Fruit fly (Drosophila melanogaster) whole organism, embryonic: ENCODE data around the gene Mrtf.

Experiments
- B-H1 ChIP-seq: fragments of 200-800 bp; sonication (Bioruptor generic); IDR thresholded peaks from 3 replicates; pipeline ENCODE4 v1.3.6; 2022; ENCODE audit warnings: missing biosample characterization, missing genetic modification characterization
- Bdp1 ChIP-seq: fragments of 200-800 bp; sonication (Bioruptor generic); optimal IDR thresholded peaks from 3 replicates; lab custom pipeline; 2016; ENCODE audit warnings: missing biosample characterization, missing genetic modification characterization
- CG10543 ChIP-seq: fragments of 200-800 bp; sonication (Bioruptor generic); optimal IDR thresholded peaks from 3 replicates; lab custom pipeline; 2017; ENCODE audit warnings: missing biosample characterization, mild to moderate bottlenecking, missing genetic modification characterization, moderate library complexity
- CG12391 ChIP-seq: fragments of 200-800 bp; sonication (Bioruptor generic); optimal IDR thresholded peaks from 3 replicates; lab custom pipeline; 2018; ENCODE audit warnings: missing biosample characterization, mild to moderate bottlenecking, missing genetic modification characterization, moderate library complexity
- CG14441 ChIP-seq: fragments of 200-800 bp; sonication (Bioruptor generic); IDR thresholded peaks from 2 replicates; pipeline ENCODE4 v1.3.6; 2022; ENCODE audit warnings: missing biosample characterization, missing genetic modification characterization
- CG14710 ChIP-seq: fragments of 200-800 bp; sonication (Bioruptor generic); optimal IDR thresholded peaks from 3 replicates; lab custom pipeline; 2019; ENCODE audit warnings: missing biosample characterization, mild to moderate bottlenecking, missing genetic modification characterization, moderate library complexity
- CG15011 ChIP-seq: fragments of 200-800 bp; sonication (Bioruptor generic); optimal IDR thresholded peaks from 3 replicates; lab custom pipeline; 2018; ENCODE audit warnings: missing biosample characterization, mild to moderate bottlenecking, missing genetic modification characterization
- CG1603 ChIP-seq: fragments of 200-800 bp; sonication (Bioruptor generic); optimal IDR thresholded peaks from 2 replicates; lab custom pipeline; 2019; ENCODE audit warnings: missing biosample characterization, mild to moderate bottlenecking, missing genetic modification characterization, moderate library complexity
- CG17359 ChIP-seq: fragments of 200-800 bp; sonication (Bioruptor generic); optimal IDR thresholded peaks from 3 replicates; lab custom pipeline; 2018; ENCODE audit warnings: missing biosample characterization, mild to moderate bottlenecking, missing genetic modification characterization, moderate library complexity
- CG18011 ChIP-seq: fragments of 200-800 bp; sonication (Bioruptor generic); optimal IDR thresholded peaks from 2 replicates; lab custom pipeline; 2017; ENCODE audit warnings: missing biosample characterization, missing genetic modification characterization, mild to moderate bottlenecking, moderate library complexity, missing genotype
- CG2202 ChIP-seq: fragments of 200-800 bp; sonication (Bioruptor generic); optimal IDR thresholded peaks from 2 replicates; lab custom pipeline; 2018; ENCODE audit warnings: missing biosample characterization, mild to moderate bottlenecking, missing genetic modification characterization
- CG2678 ChIP-seq: fragments of 200-800 bp; sonication (Bioruptor generic); optimal IDR thresholded peaks from 3 replicates; lab custom pipeline; 2019; ENCODE audit warnings: missing biosample characterization, mild to moderate bottlenecking, missing genetic modification characterization, moderate library complexity
- CG2875 ChIP-seq: fragments of 200-800 bp; sonication (Bioruptor generic); optimal IDR thresholded peaks from 2 replicates; lab custom pipeline; 2017; ENCODE audit warnings: missing biosample characterization, mild to moderate bottlenecking, missing genetic modification characterization, missing genetic modification reagents
- CG30020 ChIP-seq: fragments of 200-800 bp; optimal IDR thresholded peaks from 2 replicates; lab custom pipeline; 2019; ENCODE audit warnings: missing biosample characterization, mild to moderate bottlenecking, missing genetic modification characterization, moderate library complexity
- CG3407 ChIP-seq: fragments of 200-800 bp; sonication (Bioruptor generic); optimal IDR thresholded peaks from 2 replicates; lab custom pipeline; 2018; ENCODE audit warnings: missing biosample characterization, mild to moderate bottlenecking, missing genetic modification characterization
- CG3838 ChIP-seq: fragments of 200-800 bp; sonication (Bioruptor generic); optimal IDR thresholded peaks from 3 replicates; lab custom pipeline; 2016; ENCODE audit warnings: missing biosample characterization, missing genetic modification characterization
- CG7271 ChIP-seq: fragments of 200-800 bp; sonication (Bioruptor generic); optimal IDR thresholded peaks from 2 replicates; lab custom pipeline; 2018; ENCODE audit warnings: missing biosample characterization, mild to moderate bottlenecking, missing genetic modification characterization, moderate library complexity
- CG8765 ChIP-seq: fragments of 200-800 bp; sonication (Bioruptor generic); IDR thresholded peaks from 2 replicates; pipeline ENCODE4 v1.3.6; 2022; ENCODE audit warnings: missing biosample characterization, missing genetic modification characterization
- Camta ChIP-seq: fragments of 200-800 bp; sonication (Bioruptor generic); optimal IDR thresholded peaks from 2 replicates; lab custom pipeline; 2016; ENCODE audit warnings: missing biosample characterization, missing genetic modification characterization
- CrebB ChIP-seq: fragments of 200-800 bp; sonication (Bioruptor generic); optimal IDR thresholded peaks from 3 replicates; lab custom pipeline; 2018; ENCODE audit warnings: missing biosample characterization, mild to moderate bottlenecking, missing genetic modification characterization
- Ets97D ChIP-seq: fragments of 200-800 bp; sonication (Bioruptor generic); optimal IDR thresholded peaks from 3 replicates; lab custom pipeline; 2016; ENCODE audit warnings: missing biosample characterization, missing genetic modification characterization
- HLHmδ ChIP-seq: fragments of 200-800 bp; sonication (Bioruptor generic); optimal IDR thresholded peaks from 2 replicates; lab custom pipeline; 2018; ENCODE audit warnings: missing biosample characterization, mild to moderate bottlenecking, missing genetic modification characterization, moderate library complexity
- Hmr ChIP-seq: fragments of 200-800 bp; sonication (Bioruptor generic); optimal IDR thresholded peaks from 3 replicates; lab custom pipeline; 2017; ENCODE audit warnings: mild to moderate bottlenecking, missing biosample characterization, missing genetic modification reagents, missing genetic modification characterization
- MESR4 ChIP-seq: fragments of 200-800 bp; sonication (Bioruptor generic); optimal IDR thresholded peaks from 2 replicates; lab custom pipeline; 2018; ENCODE audit warnings: missing biosample characterization, mild to moderate bottlenecking, missing genetic modification characterization, moderate library complexity
- Max ChIP-seq: fragments of 200-800 bp; sonication (Bioruptor generic); optimal IDR thresholded peaks from 2 replicates; lab custom pipeline; 2016; ENCODE audit warnings: missing biosample characterization, mild to moderate bottlenecking, missing genetic modification characterization
- Myb ChIP-seq: fragments of 200-800 bp; sonication (Bioruptor generic); optimal IDR thresholded peaks from 2 replicates; lab custom pipeline; 2016; ENCODE audit warnings: missing biosample characterization, missing genetic modification characterization
- Nf-YA ChIP-seq: fragments of 200-800 bp; sonication (Bioruptor generic); IDR thresholded peaks from 2 replicates; pipeline ENCODE4 v1.3.6; 2022; ENCODE audit warnings: missing biosample characterization, missing genetic modification characterization
- Sry-β ChIP-seq: fragments of 200-800 bp; sonication (Bioruptor generic); optimal IDR thresholded peaks from 2 replicates; lab custom pipeline; 2018; ENCODE audit warnings: missing biosample characterization, mild to moderate bottlenecking, missing genetic modification characterization, moderate library complexity
- Ssrp ChIP-seq: fragments of 200-800 bp; sonication (Bioruptor generic); optimal IDR thresholded peaks from 2 replicates; lab custom pipeline; 2018; ENCODE audit warnings: missing biosample characterization, mild to moderate bottlenecking, missing genetic modification characterization, moderate library complexity
- btn ChIP-seq: fragments of 200-800 bp; sonication (Bioruptor generic); optimal IDR thresholded peaks from 2 replicates; lab custom pipeline; 2016; ENCODE audit warnings: missing biosample characterization, missing genetic modification characterization
- chm ChIP-seq: fragments of 200-800 bp; sonication (Bioruptor generic); IDR thresholded peaks from 2 replicates; pipeline ENCODE4 v1.3.6; 2022; ENCODE audit warnings: missing biosample characterization, missing genetic modification characterization
- dimm ChIP-seq: fragments of 200-800 bp; sonication (Bioruptor generic); IDR thresholded peaks from 2 replicates; pipeline ENCODE4 v1.3.6; 2022; ENCODE audit warnings: missing biosample characterization, missing genetic modification characterization
- dmrt99B ChIP-seq: fragments of 200-800 bp; sonication (Bioruptor generic); optimal IDR thresholded peaks from 2 replicates; lab custom pipeline; 2018; ENCODE audit warnings: missing biosample characterization, mild to moderate bottlenecking, missing genetic modification characterization, moderate library complexity
- exex ChIP-seq: fragments of 200-800 bp; sonication (Bioruptor generic); optimal IDR thresholded peaks from 4 replicates; lab custom pipeline; 2018; ENCODE audit warnings: missing biosample characterization, mild to moderate bottlenecking, missing genetic modification characterization, moderate library complexity
- fd96Cb ChIP-seq: fragments of 200-800 bp; sonication (Bioruptor generic); optimal IDR thresholded peaks from 2 replicates; lab custom pipeline; 2018; ENCODE audit warnings: missing biosample characterization, mild to moderate bottlenecking, missing genetic modification characterization, moderate library complexity
- gcm ChIP-seq: fragments of 200-800 bp; sonication (Bioruptor generic); optimal IDR thresholded peaks from 2 replicates; lab custom pipeline; 2019; ENCODE audit warnings: missing biosample characterization, mild to moderate bottlenecking, missing genetic modification characterization, moderate library complexity
- hbn ChIP-seq: fragments of 200-800 bp; sonication (Bioruptor generic); IDR thresholded peaks from 2 replicates; pipeline ENCODE4 v1.3.6; 2022; ENCODE audit warnings: missing biosample characterization, missing genetic modification characterization; ENCODE audit not compliant: partially characterized antibody
- mam ChIP-seq: fragments of 200-800 bp; sonication (Bioruptor generic); optimal IDR thresholded peaks from 3 replicates; lab custom pipeline; 2016; ENCODE audit warnings: missing biosample characterization, missing genetic modification characterization
- pb ChIP-seq: fragments of 200-800 bp; sonication (Bioruptor generic); optimal IDR thresholded peaks from 3 replicates; lab custom pipeline; 2016; ENCODE audit warnings: missing biosample characterization, missing genetic modification characterization
- schlank ChIP-seq: fragments of 200-800 bp; sonication (Bioruptor generic); optimal IDR thresholded peaks from 2 replicates; lab custom pipeline; 2018; ENCODE audit warnings: missing biosample characterization, mild to moderate bottlenecking, missing genetic modification characterization
- scrt ChIP-seq: fragments of 200-800 bp; sonication (Bioruptor generic); optimal IDR thresholded peaks from 2 replicates; lab custom pipeline; 2018; ENCODE audit warnings: missing biosample characterization, mild to moderate bottlenecking, missing genetic modification characterization, moderate library complexity
- sens-2 ChIP-seq: fragments of 200-800 bp; sonication (Bioruptor generic); IDR thresholded peaks from 2 replicates; pipeline ENCODE4 v1.3.6; 2022; ENCODE audit warnings: missing biosample characterization, missing genetic modification characterization
- slbo ChIP-seq: fragments of 200-800 bp; sonication (Bioruptor generic); IDR thresholded peaks from 2 replicates; pipeline ENCODE4 v1.3.6; 2022; ENCODE audit warnings: missing biosample characterization, missing genetic modification characterization
- sug ChIP-seq: fragments of 200-800 bp; optimal IDR thresholded peaks from 2 replicates; lab custom pipeline; 2019; ENCODE audit warnings: missing biosample characterization, mild to moderate bottlenecking, missing genetic modification characterization, moderate library complexity
- tio ChIP-seq: fragments of 200-800 bp; sonication (Bioruptor generic); optimal IDR thresholded peaks from 2 replicates; lab custom pipeline; 2017; ENCODE audit warnings: missing biosample characterization, missing genetic modification characterization, inconsistent platforms
- vvl ChIP-seq: fragments of 200-800 bp; sonication (Bioruptor generic); IDR thresholded peaks from 2 replicates; pipeline ENCODE4 v1.3.6; 2022; ENCODE audit warnings: missing biosample characterization, missing genetic modification characterization
- yki ChIP-seq: fragments of >200 bp; optimal IDR thresholded peaks from 3 replicates; lab custom pipeline; 2018
- zf30C ChIP-seq: fragments of 200-800 bp; sonication (Bioruptor generic); optimal IDR thresholded peaks from 3 replicates; lab custom pipeline; 2018; ENCODE audit warnings: missing biosample characterization, mild to moderate bottlenecking, missing genetic modification characterization

Gene Mrtf

dm6 chr3L:2799110-2799618 lies 32.8 kb upstream of the Mrtf start (continued):
- TF ChIP-seq Myb (GFP tag; lab: Kevin White, UChicago) (no peak), exex (tag; lab: Kevin White, UChicago) (peak; percentile 84), CG14441 (GFP tag; lab: Robert Waterston, UW) (peak; percentile 20; the same call in 1 of the 2 replicates), mam (GFP tag; lab: Kevin White, UChicago) (no peak), Hmr (GFP tag; lab: Kevin White, UChicago) (peak; percentile 60), Bdp1 (no peak), Ssrp (tag; lab: Kevin White, UChicago) (peak; percentile 26), CG2875 (peak; percentile 31), vvl (GFP tag; lab: Robert Waterston, UW) (0 out of 2 replicates have a peak, but pooled peaks have one; percentile 8), sug (tag; lab: Kevin White, UChicago) (peak; percentile 89), B-H1 (no peak; the same call in 2 of the 3 replicates), Nf-YA (GFP tag; lab: Robert Waterston, UW) (no peak; the same call in 1 of the 2 replicates)
- TF ChIP-seq, all 482 proteins: peak for 191

dm6 chr3L:2798463-2798993 lies 32.2 kb upstream of the Mrtf start:
- TF ChIP-seq btn (GFP tag; lab: Kevin White, UChicago): no peak
- peak; percentile 56 for TF ChIP-seq CG7271 (tag; lab: Kevin White, UChicago)
- TF ChIP-seq dimm (GFP tag; lab: Robert Waterston, UW): no peak
- no peak for TF ChIP-seq schlank (tag; lab: Kevin White, UChicago)
- no peak for TF ChIP-seq yki (lab: Kevin White, UChicago)
- peak; percentile 62 for TF ChIP-seq dmrt99B (tag; lab: Kevin White, UChicago)
- TF ChIP-seq MESR4 (GFP tag; lab: Kevin White, UChicago): no peak
- TF ChIP-seq CG17359: peak; percentile 72
- TF ChIP-seq CG3407 (GFP tag; lab: Kevin White, UChicago): peak; percentile 64
- no peak for TF ChIP-seq CG30020 (tag; lab: Kevin White, UChicago)
- peak; percentile 81 for TF ChIP-seq HLHmδ (GFP tag; lab: Kevin White, UChicago)
- TF ChIP-seq chm (GFP tag; lab: Robert Waterston, UW): peak; percentile 51; the same call in 1 of the 2 replicates
- peak; percentile 10 for TF ChIP-seq CG12391 (tag; lab: Kevin White, UChicago)
- peak; percentile 79 for TF ChIP-seq CG2678 (tag; lab: Kevin White, UChicago)
- TF ChIP-seq CG1603: peak; percentile 55
- TF ChIP-seq gcm (GFP tag; lab: Kevin White, UChicago): peak; percentile 64
- peak; percentile 35 for TF ChIP-seq fd96Cb
- TF ChIP-seq Sry-β (GFP tag; lab: Kevin White, UChicago): no peak
- TF ChIP-seq CG2202: peak; percentile 55
- TF ChIP-seq CG15011 (GFP tag; lab: Kevin White, UChicago): peak; percentile 37
- TF ChIP-seq tio (GFP tag; lab: Kevin White, UChicago): no peak
- TF ChIP-seq zf30C (GFP tag; lab: Kevin White, UChicago): peak; percentile 92
- TF ChIP-seq Ets97D (GFP tag; lab: Kevin White, UChicago): no peak
- peak; percentile 30; the same call in 1 of the 2 replicates for TF ChIP-seq sens-2 (GFP tag; lab: Robert Waterston, UW)
- peak; percentile 12 for TF ChIP-seq scrt (GFP tag; lab: Kevin White, UChicago)
- no peak for TF ChIP-seq pb (GFP tag; lab: Kevin White, UChicago)
- no peak for TF ChIP-seq CG3838
- no peak for TF ChIP-seq Camta
- TF ChIP-seq CG8765 (GFP tag; lab: Robert Waterston, UW): peak; percentile 26; the same call in 1 of the 2 replicates
- peak; percentile 6 for TF ChIP-seq CG18011 (GFP tag; lab: Kevin White, UChicago)
- TF ChIP-seq CG10543 (GFP tag; lab: Kevin White, UChicago): peak; percentile 36
- TF ChIP-seq CG14710: peak; percentile 59
- peak; percentile 40 for TF ChIP-seq CrebB (tag; lab: Kevin White, UChicago)
- no peak for TF ChIP-seq Max (GFP tag; lab: Kevin White, UChicago)
- TF ChIP-seq hbn (GFP tag; lab: Robert Waterston, UW): no peak
- no peak for TF ChIP-seq slbo (GFP tag; lab: Robert Waterston, UW)
